Worm (Caenorhabditis elegans): ENCODE data around the gene gln-5.

The gln-5 gene

ce11 chrIV:17264714-17265113 lies 8.7 kb downstream of the gln-5 start, which contains the start of gene F26D10.13:
F26D10.13 (minus strand) TSS chrIV:17264814.
- TF ChIP-seq dmd-4 (tag; optimal IDR thresholded peaks at IDR 0.05; ENCODE audit: borderline replicate concordance): no peak
- no peak for TF ChIP-seq hlh-30 (tag; optimal IDR thresholded peaks at IDR 0.05; ENCODE audit: insufficient read depth)

ce11 chrIV:17263714-17264113 lies 9.7 kb downstream of the gln-5 start:
- TF ChIP-seq ceh-2 (tag; optimal IDR thresholded peaks at IDR 0.05) (no peak), elt-2 (tag; optimal IDR thresholded peaks at IDR 0.05) (peak; percentile 83), pha-4 (tag; optimal IDR thresholded peaks at IDR 0.05) (no peak), pros-1 (tag; optimal IDR thresholded peaks at IDR 0.05) (no peak), hlh-8 (tag; optimal IDR thresholded peaks at IDR 0.05) (no peak), sox-4 (tag; optimal IDR thresholded peaks at IDR 0.05) (no peak), hlh-15 (tag; optimal IDR thresholded peaks at IDR 0.05) (no peak), ceh-30 (tag; optimal IDR thresholded peaks at IDR 0.05) (no peak), F13H6.1 (tag; optimal IDR thresholded peaks at IDR 0.05) (no peak)

- TF ChIP-seq ceh-48 (tag; optimal IDR thresholded peaks at IDR 0.05): no peak
- TF ChIP-seq pax-1 (tag; optimal IDR thresholded peaks at IDR 0.05): no peak
- no peak for TF ChIP-seq hlh-30 (tag; optimal IDR thresholded peaks at IDR 0.05; ENCODE audit: insufficient read depth)
- no peak for TF ChIP-seq lim-6 (tag; optimal IDR thresholded peaks at IDR 0.05)
- TF ChIP-seq npax-4 (tag; optimal IDR thresholded peaks at IDR 0.05): no peak
- no peak for TF ChIP-seq ceh-14 (tag; optimal IDR thresholded peaks at IDR 0.05)
Measured at ce11 chrIV:17262385-17262784, 11.1 kb downstream of the gln-5 start, which contains the start of gene ZK550.6. ZK550.6 (minus strand) TSS chrIV:17262485.

- no peak for TF ChIP-seq pax-1 (tag; optimal IDR thresholded peaks at IDR 0.05)
- TF ChIP-seq dve-1 (tag; optimal IDR thresholded peaks at IDR 0.05): no peak
- no peak for TF ChIP-seq unc-3 (GFP tag; conservative IDR thresholded peaks at IDR 0.05)
- no peak for TF ChIP-seq unc-3 (tag; optimal IDR thresholded peaks at IDR 0.05)
- TF ChIP-seq syd-9 (tag; optimal IDR thresholded peaks at IDR 0.05): no peak
- no peak for TF ChIP-seq ceh-2 (tag; optimal IDR thresholded peaks at IDR 0.05)
- no peak for TF ChIP-seq ceh-9 (tag; optimal IDR thresholded peaks at IDR 0.05)
- TF ChIP-seq ceh-18 (tag; optimal IDR thresholded peaks at IDR 0.05): no peak
Measured at ce11 chrIV:17259310-17259709, 14.1 kb downstream of the gln-5 start, which contains the start of gene phyh-1. phyh-1 (minus strand) TSS chrIV:17259410.

DNA sequence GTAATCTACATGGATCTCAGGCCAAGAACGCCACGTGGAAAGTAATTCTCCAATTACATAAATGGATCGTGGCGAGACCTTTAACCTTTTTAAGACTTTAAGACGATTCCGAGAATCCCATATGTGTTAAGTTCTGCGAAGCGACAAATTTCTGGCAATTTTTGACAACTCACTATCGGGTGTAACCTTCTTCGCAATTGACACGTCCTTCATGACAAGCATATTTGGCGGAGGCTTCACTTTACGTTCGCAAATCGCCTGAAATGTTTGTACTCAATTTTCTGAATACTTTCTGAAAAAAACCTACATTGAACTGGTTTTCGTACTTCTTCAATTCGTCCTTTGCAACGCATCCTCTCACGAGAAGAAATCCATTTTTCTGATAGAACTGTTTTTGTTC lies 14.6 kb downstream of the gln-5 start:
- TF ChIP-seq gmeb-2 (tag; optimal IDR thresholded peaks at IDR 0.05) (no peak), dve-1 (tag; optimal IDR thresholded peaks at IDR 0.05) (no peak), ets-4 (tag; optimal IDR thresholded peaks at IDR 0.05) (no peak), pha-2 (tag; optimal IDR thresholded peaks at IDR 0.05) (no peak), pat-9 (tag; optimal IDR thresholded peaks at IDR 0.05) (no peak), tbx-2 (tag; optimal IDR thresholded peaks at IDR 0.05) (no peak)

DNA sequence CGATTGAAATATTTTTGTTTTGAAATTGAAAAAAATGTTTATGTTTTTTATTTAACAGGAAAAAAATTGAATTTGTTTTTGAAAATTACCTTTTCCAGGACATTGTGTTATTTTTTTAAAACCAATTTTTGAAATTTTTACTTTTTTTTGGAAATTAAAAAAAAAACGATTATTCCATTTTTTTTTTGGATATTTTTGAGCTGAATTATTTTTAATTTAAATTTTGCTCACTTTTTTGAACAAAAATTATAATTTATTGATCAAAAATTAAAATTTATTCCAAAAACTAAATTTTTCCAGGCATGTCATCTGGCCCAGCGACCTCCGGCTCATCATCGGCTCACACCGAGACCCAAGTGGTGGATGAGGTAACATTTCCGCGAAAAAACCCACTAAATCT lies 18.5 kb downstream of the gln-5 start, which contains the start of gene gtf-2E1:
TSS of gene gtf-2E1 (plus strand) at position 301 of the 400 bp plus-strand sequence.
- no peak for TF ChIP-seq che-1 (tag; optimal IDR thresholded peaks at IDR 0.05)
- no peak for TF ChIP-seq hlh-8 (tag; optimal IDR thresholded peaks at IDR 0.05)
- no peak for TF ChIP-seq ceh-34 (tag; optimal IDR thresholded peaks at IDR 0.05)
- no peak for TF ChIP-seq dve-1 (tag; optimal IDR thresholded peaks at IDR 0.05)
- no peak for TF ChIP-seq unc-86 (tag; optimal IDR thresholded peaks at IDR 0.05)
- TF ChIP-seq ceh-22 (tag; optimal IDR thresholded peaks at IDR 0.05): no peak
- no peak for TF ChIP-seq gmeb-2 (tag; optimal IDR thresholded peaks at IDR 0.05)
- TF ChIP-seq ceh-24 (tag; optimal IDR thresholded peaks at IDR 0.05): no peak
- TF ChIP-seq pax-1 (tag; optimal IDR thresholded peaks at IDR 0.05): no peak
- no peak for TF ChIP-seq odd-2 (tag; optimal IDR thresholded peaks at IDR 0.05)
- no peak for TF ChIP-seq nfya-1 (tag; optimal IDR thresholded peaks at IDR 0.05)
- no peak for TF ChIP-seq unc-3 (GFP tag; conservative IDR thresholded peaks at IDR 0.05)
- no peak for TF ChIP-seq unc-3 (tag; optimal IDR thresholded peaks at IDR 0.05)
- no peak for TF ChIP-seq ets-4 (tag; optimal IDR thresholded peaks at IDR 0.05)
- TF ChIP-seq dmd-4 (tag; optimal IDR thresholded peaks at IDR 0.05; ENCODE audit: borderline replicate concordance): no peak
- TF ChIP-seq hlh-13 (GFP tag; optimal IDR thresholded peaks at IDR 0.05): no peak
- TF ChIP-seq ttx-3 (tag; optimal IDR thresholded peaks at IDR 0.05): no peak
- TF ChIP-seq sdc-2 (tag; optimal IDR thresholded peaks at IDR 0.05): no peak
- no peak for TF ChIP-seq ceh-18 (tag; optimal IDR thresholded peaks at IDR 0.05)
- no peak for TF ChIP-seq madf-2 (tag; optimal IDR thresholded peaks at IDR 0.05)
- TF ChIP-seq tbx-2 (tag; optimal IDR thresholded peaks at IDR 0.05): no peak

All from whole organism, late embryonic.